Worm (Caenorhabditis elegans): Measurements from ENCODE around the gene tofu-2.

The tofu-2 gene

DNA sequence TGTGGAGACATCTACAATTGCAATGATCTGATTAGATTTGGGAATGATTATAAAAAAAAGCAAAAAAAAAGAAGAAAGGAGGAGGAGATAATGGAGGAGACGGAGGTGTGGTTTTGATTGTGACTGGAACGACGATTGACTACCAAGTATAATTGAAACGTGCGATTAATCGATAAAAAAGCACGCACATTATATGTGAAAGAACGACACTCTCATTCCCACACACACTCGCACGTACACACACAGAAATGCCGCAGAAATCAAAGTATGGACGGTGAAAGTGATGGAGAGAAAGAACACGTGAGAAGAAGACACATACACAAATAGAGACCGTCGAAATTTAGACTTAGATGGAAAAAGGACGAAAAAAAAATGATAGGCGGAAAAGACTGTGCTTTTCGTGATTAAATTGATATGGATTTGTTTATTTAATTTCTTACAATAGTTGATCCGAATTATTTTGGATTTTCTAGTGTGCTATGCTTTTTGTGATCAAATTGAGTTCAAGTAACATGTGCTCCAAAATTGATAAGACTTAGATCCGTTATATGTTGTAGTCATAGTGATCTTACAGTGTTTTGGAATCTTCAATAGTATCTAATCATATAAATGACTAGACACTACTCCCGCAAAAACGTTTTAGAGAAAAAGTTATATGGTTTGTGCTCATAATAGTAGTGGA, 42.8 kb upstream of the tofu-2 start, which contains the start of gene nhr-135:
TSS of gene nhr-135 (minus strand) at position 51 of the 682 bp plus-strand sequence.
- TF ChIP-seq nhr-76 (tag; optimal IDR thresholded peaks at IDR 0.05) = no peak

DNA sequence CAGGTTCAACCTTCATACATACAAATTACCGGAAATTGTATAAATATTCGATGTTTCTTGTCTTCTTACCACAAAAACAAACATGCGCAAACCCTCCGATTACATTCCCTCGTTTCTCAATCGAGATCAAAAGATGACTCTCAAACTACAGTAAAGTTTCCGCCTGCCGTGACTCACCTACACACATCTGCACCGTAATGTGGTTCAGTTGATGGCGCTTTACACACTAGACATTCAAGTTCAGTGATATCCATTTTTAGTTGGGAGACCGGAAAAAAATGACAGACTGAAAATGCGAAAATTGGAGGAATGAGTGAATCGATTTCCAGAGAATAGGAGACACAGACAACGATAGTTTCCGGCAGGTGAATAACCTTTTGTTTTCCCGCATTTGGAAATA, 40.2 kb upstream of the tofu-2 start, which contains the start of gene nhr-286:
TSS of gene nhr-286 (minus strand) at position 324 of the 400 bp plus-strand sequence.
- no peak for TF ChIP-seq tbx-8 (GFP tag; optimal IDR thresholded peaks at IDR 0.05)

DNA sequence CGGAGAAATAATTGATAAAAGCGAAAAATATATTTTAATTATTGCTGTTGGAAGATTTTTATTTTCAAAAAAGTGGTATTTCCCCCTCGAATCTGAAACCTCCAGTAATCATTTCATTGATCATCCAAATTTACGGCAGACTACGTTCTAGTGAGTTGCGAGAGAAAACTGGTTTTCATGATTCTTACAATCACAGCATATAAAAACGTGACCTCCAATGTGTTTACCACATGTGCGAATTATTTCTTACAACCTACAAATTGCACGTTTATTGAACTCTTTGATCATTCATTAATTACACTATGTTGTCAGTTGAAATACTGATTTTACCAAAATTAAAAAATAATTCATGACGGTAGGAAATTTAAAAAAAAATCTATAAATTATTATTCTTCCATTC, 38.2 kb upstream of the tofu-2 start:
- TF ChIP-seq ceh-39 (tag; optimal IDR thresholded peaks at IDR 0.05) (no peak), elt-1 (tag; optimal IDR thresholded peaks at IDR 0.05; ENCODE audit: borderline replicate concordance, insufficient read depth) (no peak), mls-2 (tag; optimal IDR thresholded peaks at IDR 0.05) (no peak), elt-3 (tag; optimal IDR thresholded peaks at IDR 0.05) (no peak), unc-120 (tag; optimal IDR thresholded peaks at IDR 0.05; ENCODE audit: poor library complexity, severe bottlenecking) (no peak), ztf-11 (tag; optimal IDR thresholded peaks at IDR 0.05) (no peak), tbx-8 (GFP tag; optimal IDR thresholded peaks at IDR 0.05) (no peak), nhr-12 (tag; optimal IDR thresholded peaks at IDR 0.05) (no peak), bed-3 (GFP tag; optimal IDR thresholded peaks at IDR 0.05) (no peak), blmp-1 (tag; optimal IDR thresholded peaks at IDR 0.05) (no peak), ham-2 (GFP tag; optimal IDR thresholded peaks at IDR 0.05) (no peak), lin-32 (GFP tag; optimal IDR thresholded peaks at IDR 0.05) (no peak), flh-1 (GFP tag; optimal IDR thresholded peaks at IDR 0.05) (no peak), zip-8 (tag; optimal IDR thresholded peaks at IDR 0.05) (no peak), ceh-43 (GFP tag; optimal IDR thresholded peaks at IDR 0.05) (no peak), pha-4 (tag; optimal IDR thresholded peaks at IDR 0.05) (no peak), unc-39 (tag; optimal IDR thresholded peaks at IDR 0.05) (no peak)

DNA sequence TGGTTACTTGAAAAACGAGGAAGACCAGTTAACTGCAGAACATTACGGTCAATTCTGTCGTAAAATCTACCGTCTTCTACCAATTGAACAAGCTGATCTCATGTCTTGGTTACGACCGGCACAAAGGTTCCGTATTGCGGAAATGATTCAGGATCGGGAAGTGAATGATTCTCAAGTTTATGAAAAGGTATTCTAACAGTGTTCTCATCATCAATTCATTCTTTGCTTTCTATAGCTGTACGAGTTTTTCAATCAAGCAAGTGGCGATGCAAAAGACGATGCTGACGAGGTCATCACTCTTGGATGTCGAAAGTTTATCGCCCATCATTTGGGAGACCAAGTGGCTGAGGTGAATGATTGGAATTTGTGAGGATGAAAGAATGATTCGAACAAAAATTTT, 36.3 kb upstream of the tofu-2 start:
- TF ChIP-seq lin-32 (GFP tag; optimal IDR thresholded peaks at IDR 0.05) = no peak
- TF ChIP-seq tbx-8 (GFP tag; optimal IDR thresholded peaks at IDR 0.05) = no peak
- TF ChIP-seq elt-3 (tag; optimal IDR thresholded peaks at IDR 0.05) = no peak
- TF ChIP-seq drap-1 (GFP tag; optimal IDR thresholded peaks at IDR 0.05) = no peak
- no peak for TF ChIP-seq blmp-1 (tag; optimal IDR thresholded peaks at IDR 0.05)
- TF ChIP-seq ceh-39 (tag; optimal IDR thresholded peaks at IDR 0.05) = no peak
- no peak for TF ChIP-seq lsy-2 (tag; optimal IDR thresholded peaks at IDR 0.05)
- TF ChIP-seq mep-1 (tag; optimal IDR thresholded peaks at IDR 0.05) = no peak
- no peak for TF ChIP-seq unc-120 (tag; optimal IDR thresholded peaks at IDR 0.05; ENCODE audit: poor library complexity, severe bottlenecking)
- TF ChIP-seq nhr-76 (tag; optimal IDR thresholded peaks at IDR 0.05) = no peak
- no peak for TF ChIP-seq snpc-4 (tag; optimal IDR thresholded peaks at IDR 0.05)
- no peak for TF ChIP-seq bed-3 (GFP tag; optimal IDR thresholded peaks at IDR 0.05)

DNA sequence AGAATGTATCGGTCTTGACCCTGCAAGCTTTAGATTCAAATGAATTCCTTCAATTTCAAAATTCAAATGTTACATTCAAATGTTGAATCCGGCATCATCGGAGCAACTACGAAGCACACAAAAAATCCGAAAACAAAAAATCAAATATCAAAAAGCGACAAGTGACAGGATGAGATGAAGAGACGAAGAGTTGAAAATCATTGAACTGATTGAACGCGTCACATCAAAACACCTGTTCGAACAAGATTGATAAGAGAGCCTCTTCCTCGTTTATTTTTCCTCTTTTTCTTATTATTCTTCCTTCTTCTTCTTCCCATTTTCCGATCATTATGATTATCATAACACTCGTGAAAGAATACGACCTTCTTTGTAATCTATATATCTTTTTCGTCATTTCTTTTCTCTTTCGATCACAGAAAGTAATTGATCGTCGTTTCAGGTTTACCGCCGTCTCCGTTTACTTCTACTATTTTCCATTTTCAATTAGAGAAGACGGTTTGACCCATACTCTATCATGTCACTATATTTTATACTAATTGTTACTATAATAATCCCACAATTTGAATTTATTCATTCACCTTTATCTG, 34.6 kb upstream of the tofu-2 start, which contains the start of gene VC5.2:
TSS of gene VC5.2 (plus strand) at position 439 of the 587 bp plus-strand sequence.
- TF ChIP-seq unc-62 (GFP tag; optimal IDR thresholded peaks at IDR 0.05) = peak; percentile 91
- TF ChIP-seq lin-32 (GFP tag; optimal IDR thresholded peaks at IDR 0.05) = no peak

DNA sequence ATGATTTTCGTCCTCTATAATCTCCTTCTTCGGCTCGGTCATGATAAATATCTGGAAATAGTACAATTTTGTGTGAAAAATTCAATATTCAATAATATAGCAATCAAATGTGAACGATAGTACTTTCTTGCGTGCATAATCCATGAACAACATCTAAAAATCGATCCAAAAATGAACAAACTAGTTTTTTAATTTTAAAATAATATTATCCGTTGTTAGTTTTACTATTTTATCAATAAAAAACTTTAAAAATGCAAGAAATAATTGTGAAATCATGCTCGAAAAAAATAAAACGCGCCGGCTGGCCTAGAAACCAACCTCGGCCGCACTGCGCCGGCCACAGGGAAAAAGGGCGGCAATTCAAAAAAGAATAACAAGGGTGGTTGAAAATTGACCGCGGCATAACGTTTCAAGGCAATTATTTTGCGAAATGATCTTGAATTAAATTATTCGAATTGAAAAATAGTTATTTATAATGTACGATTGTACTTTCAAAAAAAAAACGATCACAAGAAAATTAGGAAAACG, 33.6 kb upstream of the tofu-2 start, which contains the start of gene mys-1:
TSS of gene mys-1 (minus strand) at position 51 of the 528 bp plus-strand sequence.
- TF ChIP-seq lin-13 (tag; optimal IDR thresholded peaks at IDR 0.05) = peak; percentile 2
- TF ChIP-seq snpc-4 (tag; optimal IDR thresholded peaks at IDR 0.05) = no peak
- peak; percentile 22 for TF ChIP-seq sptf-1 (tag; optimal IDR thresholded peaks at IDR 0.05)
- TF ChIP-seq nhr-28 (tag; optimal IDR thresholded peaks at IDR 0.05) = no peak
- TF ChIP-seq blmp-1 (tag; optimal IDR thresholded peaks at IDR 0.05) = no peak
- no peak for TF ChIP-seq ztf-11 (tag; optimal IDR thresholded peaks at IDR 0.05)
- no peak for TF ChIP-seq mep-1 (tag; optimal IDR thresholded peaks at IDR 0.05)
- TF ChIP-seq hlh-1 (tag; optimal IDR thresholded peaks at IDR 0.05) = no peak
- peak; percentile 51 for TF ChIP-seq lsy-2 (tag; optimal IDR thresholded peaks at IDR 0.05)
- TF ChIP-seq nhr-76 (tag; optimal IDR thresholded peaks at IDR 0.05) = no peak
- TF ChIP-seq zip-8 (tag; optimal IDR thresholded peaks at IDR 0.05) = no peak
- TF ChIP-seq flh-1 (GFP tag; optimal IDR thresholded peaks at IDR 0.05) = no peak

Data from whole organism, mixed stage, embryonic.